Worm (Caenorhabditis elegans): ENCODE measurements around the gene C33H5.2.

DNA sequence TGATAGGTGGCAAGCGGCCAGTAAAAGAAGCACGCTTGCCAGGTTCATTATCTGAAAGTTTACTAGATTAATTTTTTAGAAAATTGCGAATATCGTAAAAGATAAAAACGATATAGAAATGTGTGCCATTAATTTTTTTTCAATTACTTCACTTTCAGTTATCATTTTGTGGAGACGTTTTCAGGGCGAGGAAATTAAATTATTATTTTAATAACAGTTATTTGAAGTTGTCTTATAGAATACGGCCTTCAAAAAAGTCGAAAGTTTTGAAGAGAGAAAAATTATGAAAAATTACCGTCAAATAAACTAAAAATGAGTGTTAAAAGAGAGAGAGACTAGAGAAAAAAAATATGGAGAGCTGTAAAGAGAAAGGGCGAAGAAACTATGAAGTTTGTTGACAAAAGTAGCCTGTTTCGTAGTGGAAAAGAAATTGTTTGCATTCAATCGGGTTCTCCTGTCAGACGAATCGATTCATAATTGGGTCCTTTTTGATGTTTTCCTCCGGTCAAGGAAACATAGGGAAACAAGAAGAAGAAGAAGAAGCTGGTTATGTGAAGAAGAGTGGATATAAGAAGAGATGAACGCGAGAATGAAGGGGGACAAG lies 29.9 kb downstream of the C33H5.2 start, which contains the start of gene erp-44.2:
- TF ChIP-seq T22C8.4 (GFP tag; IDR thresholded peaks at IDR 0.05) (no peak), flt-1 (GFP tag; IDR thresholded peaks at IDR 0.05) (no peak), ztf-29 (GFP tag; IDR thresholded peaks at IDR 0.05) (no peak), ref-1 (GFP tag; conservative IDR thresholded peaks at IDR 0.05) (no peak), ztf-23 (GFP tag; IDR thresholded peaks at IDR 0.05) (no peak), med-1 (GFP tag; optimal IDR thresholded peaks at IDR 0.05; ENCODE audit: insufficient read depth) (no peak), klf-2 (GFP tag; conservative IDR thresholded peaks at IDR 0.05) (no peak)

All from whole organism, midembryonic.